Worm (Caenorhabditis elegans) whole organism, early embryonic: ENCODE results near the gene pph-5.

ENCODE experiments used
- B0310.2 ChIP-seq: sonication (generic microtip); optimal IDR thresholded peaks from 2 replicates; lab custom pipeline; 2016; ENCODE audit warnings: mild to moderate bottlenecking, missing genetic modification characterization, missing compliant biosample characterization
- ets-7 ChIP-seq: sonication (generic microtip); optimal IDR thresholded peaks from 2 replicates; lab custom pipeline; 2016; ENCODE audit warnings: missing genotype, missing genetic modification characterization, missing compliant biosample characterization

ce11 chrV:19177070-19177469, 13.3 kb upstream of the pph-5 start:
- TF ChIP-seq ets-7 (no peak), B0310.2 (no peak)
